Worm (Caenorhabditis elegans) whole organism, L3 larva: ENCODE results near the gene C26G2.2.

Source experiments
- ceh-28 ChIP-seq: fragments of 150-350 bp; optimal IDR thresholded peaks from 2 replicates; lab custom pipeline; 2014; ENCODE audit warnings: missing biosample characterization, missing genetic modification reagents, missing genetic modification characterization
- elt-2 ChIP-seq: sonication (generic microtip); optimal IDR thresholded peaks from 2 replicates; lab custom pipeline; 2016; ENCODE audit warnings: missing genetic modification reagents, mild to moderate bottlenecking, missing genetic modification characterization, missing compliant biosample characterization
- skn-1 ChIP-seq: fragments of 150-350 bp; optimal IDR thresholded peaks from 2 replicates; lab custom pipeline; 2014; ENCODE audit warnings: missing biosample characterization, missing genetic modification characterization

- TF ChIP-seq skn-1 (tag; lab: Kevin White, UChicago) (no peak), ceh-28 (tag; lab: Kevin White, UChicago) (no peak), elt-2 (tag; lab: Kevin White, UChicago) (no peak)
Measured at ce11 chrX:14699866-14700265, 35.7 kb downstream of the C26G2.2 start, which contains the start of gene hch-1.
